Worm (Caenorhabditis elegans): Measurements from ENCODE around the gene T19D12.6.

T19D12.6 gene

ce11 chrII:6665908-6666307 is 23.0 kb upstream of the T19D12.6 start:
- no peak for TF ChIP-seq skn-1 (tag; optimal IDR thresholded peaks at IDR 0.05)
- peak; percentile 81 for TF ChIP-seq fos-1 (tag; optimal IDR thresholded peaks at IDR 0.05)
- TF ChIP-seq nhr-21 (tag; optimal IDR thresholded peaks at IDR 0.05): no peak
- TF ChIP-seq nhr-12 (tag; optimal IDR thresholded peaks at IDR 0.05): no peak
- TF ChIP-seq ZK546.5 (tag; optimal IDR thresholded peaks at IDR 0.05): no peak
- TF ChIP-seq sma-3 (GFP tag; optimal IDR thresholded peaks at IDR 0.05): no peak
- TF ChIP-seq lin-39 (tag; optimal IDR thresholded peaks at IDR 0.05): no peak
- peak; percentile 14 for TF ChIP-seq sma-9 (GFP tag; optimal IDR thresholded peaks at IDR 0.05)
- TF ChIP-seq sma-9 (tag; optimal IDR thresholded peaks at IDR 0.05): no peak
- no peak for TF ChIP-seq nhr-11 (tag; optimal IDR thresholded peaks at IDR 0.05)

- no peak for TF ChIP-seq peb-1 (tag; optimal IDR thresholded peaks at IDR 0.05)
- TF ChIP-seq nhr-25 (tag; optimal IDR thresholded peaks at IDR 0.05): no peak
- no peak for TF ChIP-seq blmp-1 (tag; optimal IDR thresholded peaks at IDR 0.05; ENCODE audit: insufficient read depth)
- TF ChIP-seq fos-1 (tag; optimal IDR thresholded peaks at IDR 0.05): peak; percentile 30
- TF ChIP-seq egl-27 (tag; optimal IDR thresholded peaks at IDR 0.05): no peak
Measured at ce11 chrII:6663799-6664198, 20.9 kb upstream of the T19D12.6 start.

- TF ChIP-seq lin-13 (GFP tag; optimal IDR thresholded peaks at IDR 0.05): no peak
- TF ChIP-seq fos-1 (tag; optimal IDR thresholded peaks at IDR 0.05): peak; percentile 82
Measured at ce11 chrII:6661211-6661610, 18.3 kb upstream of the T19D12.6 start, which contains the start of gene T19D12.2. Gene T19D12.2 (plus strand): TSS chrII:6661335.

ce11 chrII:6658766-6659165 is 15.8 kb upstream of the T19D12.6 start, which contains the start of gene T19D12.10:
Gene T19D12.10 (minus strand): TSS chrII:6658866.
- TF ChIP-seq nhr-10 (tag; optimal IDR thresholded peaks at IDR 0.05) (no peak), lsy-2 (tag; optimal IDR thresholded peaks at IDR 0.05) (no peak), ceh-16 (tag; optimal IDR thresholded peaks at IDR 0.05) (no peak), skn-1 (tag; optimal IDR thresholded peaks at IDR 0.05) (no peak), ZK546.5 (tag; optimal IDR thresholded peaks at IDR 0.05) (no peak)

ce11 chrII:6654284-6654683 is 11.4 kb upstream of the T19D12.6 start, which contains the start of gene T19D12.9:
Gene T19D12.9 (minus strand): TSS chrII:6654384.
- TF ChIP-seq lin-39 (tag; optimal IDR thresholded peaks at IDR 0.05) (no peak), sem-4 (tag; optimal IDR thresholded peaks at IDR 0.05) (no peak), snpc-4 (tag; optimal IDR thresholded peaks at IDR 0.05) (no peak), dmd-4 (tag; optimal IDR thresholded peaks at IDR 0.05) (no peak), ztf-4 (tag; optimal IDR thresholded peaks at IDR 0.05) (no peak), unc-55 (GFP tag; optimal IDR thresholded peaks at IDR 0.05) (no peak), R02D3.7 (tag; optimal IDR thresholded peaks at IDR 0.05) (no peak), aly-2 (tag; optimal IDR thresholded peaks at IDR 0.05) (no peak), unc-62 (GFP tag; optimal IDR thresholded peaks at IDR 0.05) (no peak), ztf-11 (tag; optimal IDR thresholded peaks at IDR 0.05) (no peak), F13H6.1 (tag; optimal IDR thresholded peaks at IDR 0.05) (no peak), sma-3 (GFP tag; optimal IDR thresholded peaks at IDR 0.05) (no peak), sma-9 (GFP tag; optimal IDR thresholded peaks at IDR 0.05) (no peak), sma-9 (tag; optimal IDR thresholded peaks at IDR 0.05) (no peak), lsy-2 (tag; optimal IDR thresholded peaks at IDR 0.05) (no peak), ceh-16 (tag; optimal IDR thresholded peaks at IDR 0.05) (no peak), nhr-129 (tag; optimal IDR thresholded peaks at IDR 0.05) (no peak), ama-1 (optimal IDR thresholded peaks at IDR 0.05) (no peak), alr-1 (tag; optimal IDR thresholded peaks at IDR 0.05) (no peak), nhr-12 (tag; optimal IDR thresholded peaks at IDR 0.05) (no peak)

DNA sequence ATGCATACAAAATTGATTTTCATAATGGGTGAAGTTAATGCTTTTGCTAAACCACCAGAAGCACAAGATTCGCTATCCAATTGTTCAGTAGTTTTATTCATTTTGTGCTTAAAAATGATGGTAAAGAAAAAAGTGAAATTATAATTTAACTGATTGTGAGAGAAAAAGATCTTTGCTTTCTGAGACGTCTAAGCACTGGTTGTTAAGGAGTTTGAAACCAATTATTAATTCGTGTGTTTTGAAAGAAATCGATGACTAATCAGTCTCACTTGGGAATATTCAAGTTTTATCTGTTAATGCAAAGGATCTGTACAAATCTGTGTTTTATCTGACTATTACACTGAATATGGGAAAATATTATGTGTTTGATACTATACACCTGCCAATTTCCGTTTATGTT is 8.8 kb upstream of the T19D12.6 start, which contains the start of gene sra-26:
Gene sra-26 (minus strand): TSS at position 101 of the 400 bp plus-strand sequence.
- TF ChIP-seq nhr-12 (tag; optimal IDR thresholded peaks at IDR 0.05) (no peak), F13H6.1 (tag; optimal IDR thresholded peaks at IDR 0.05) (no peak), mdl-1 (tag; optimal IDR thresholded peaks at IDR 0.05) (no peak), peb-1 (tag; optimal IDR thresholded peaks at IDR 0.05) (no peak), unc-39 (tag; optimal IDR thresholded peaks at IDR 0.05) (no peak), mbf-1 (tag; optimal IDR thresholded peaks at IDR 0.05) (no peak), ama-1 (optimal IDR thresholded peaks at IDR 0.05) (no peak), zag-1 (tag; optimal IDR thresholded peaks at IDR 0.05) (no peak), blmp-1 (tag; optimal IDR thresholded peaks at IDR 0.05; ENCODE audit: insufficient read depth) (no peak), ztf-11 (tag; optimal IDR thresholded peaks at IDR 0.05) (no peak), aly-2 (tag; optimal IDR thresholded peaks at IDR 0.05) (no peak), nhr-25 (tag; optimal IDR thresholded peaks at IDR 0.05) (no peak)
